Worm (Caenorhabditis elegans) whole organism, early embryonic: ENCODE data around the gene C35C5.9.

Source experiments
- F13C5.2 ChIP-seq: sonication (generic microtip); optimal IDR thresholded peaks from 2 replicates; lab custom pipeline; 2017; ENCODE audit warnings: mild to moderate bottlenecking, missing genetic modification characterization, inconsistent platforms, missing compliant biosample characterization
- aly-1 ChIP-seq: sonication (generic microtip); optimal IDR thresholded peaks from 2 replicates; lab custom pipeline; 2016; ENCODE audit warnings: missing genetic modification characterization, missing compliant biosample characterization
- ama-1 ChIP-seq: fragments of 150-350 bp; optimal IDR thresholded peaks from 2 replicates; lab custom pipeline; 2014
- ceh-13 ChIP-seq: fragments of 200-800 bp; sonication (Bioruptor generic); optimal IDR thresholded peaks from 2 replicates; lab custom pipeline; 2018; ENCODE audit warnings: mild to moderate bottlenecking, missing genetic modification characterization, missing compliant biosample characterization
- ets-7 ChIP-seq: sonication (generic microtip); optimal IDR thresholded peaks from 2 replicates; lab custom pipeline; 2016; ENCODE audit warnings: missing genotype, missing genetic modification characterization, missing compliant biosample characterization
- flt-1 ChIP-seq: fragments of 200-800 bp; sonication (Bioruptor generic); IDR thresholded peaks from 2 replicates; pipeline ENCODE4 v1.3.6; 2022; ENCODE audit warnings: missing genetic modification characterization, missing compliant biosample characterization
- hmbx-1 ChIP-seq: sonication (generic microtip); optimal IDR thresholded peaks from 2 replicates; lab custom pipeline; 2016; ENCODE audit warnings: mild to moderate bottlenecking, missing genetic modification characterization, missing compliant biosample characterization
- hnd-1 ChIP-seq: sonication (generic microtip); optimal IDR thresholded peaks from 2 replicates; lab custom pipeline; 2016; ENCODE audit warnings: missing genetic modification characterization, missing compliant biosample characterization
- pes-1 ChIP-seq: fragments of 200-800 bp; sonication (Bioruptor generic); IDR thresholded peaks from 2 replicates; pipeline ENCODE4 v1.3.6; 2022; ENCODE audit warnings: missing genetic modification reagents, missing genetic modification characterization, missing compliant biosample characterization
- scrt-1 ChIP-seq: fragments of 200-800 bp; sonication (Bioruptor generic); IDR thresholded peaks from 2 replicates; pipeline ENCODE4 v1.3.6; 2022; ENCODE audit warnings: missing genetic modification characterization, missing compliant biosample characterization
- sea-1 ChIP-seq: fragments of 200-800 bp; sonication (Bioruptor generic); conservative IDR thresholded peaks from 2 replicates; pipeline ENCODE4 v1.3.6; 2022; ENCODE audit warnings: missing genetic modification characterization, missing compliant biosample characterization
- tbx-11 ChIP-seq: fragments of 200-800 bp; sonication (Bioruptor generic); IDR thresholded peaks from 2 replicates; pipeline ENCODE4 v1.3.6; 2022; ENCODE audit warnings: missing genetic modification characterization, missing compliant biosample characterization
- tbx-37 ChIP-seq: fragments of 200-800 bp; sonication (Bioruptor generic); conservative IDR thresholded peaks from 2 replicates; pipeline ENCODE4 v1.3.6; 2022; ENCODE audit warnings: missing genetic modification reagents, missing genetic modification characterization, missing compliant biosample characterization

DNA sequence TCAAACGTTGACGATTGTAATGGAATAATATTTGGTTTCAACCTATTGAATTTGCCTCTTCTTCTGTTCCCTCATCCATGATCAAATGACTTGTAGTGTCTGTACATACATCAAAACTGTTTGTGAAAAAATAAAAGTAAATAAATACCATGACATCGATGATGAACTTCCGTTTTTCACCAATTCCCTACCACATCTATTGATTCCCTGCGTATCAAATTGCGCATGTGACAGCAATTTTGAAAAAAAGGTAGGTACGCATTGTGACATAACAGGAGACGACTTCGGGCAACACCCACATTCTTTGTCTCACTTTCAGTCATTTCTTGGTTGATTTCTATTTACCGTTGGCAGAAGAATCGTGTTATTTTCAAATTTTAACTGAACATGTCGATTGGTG is at the start of gene C35C5.9:
- TF ChIP-seq scrt-1 (GFP tag; lab: Robert Waterston, UW) (no peak), F13C5.2 (tag; lab: Kevin White, UChicago) (no peak), hnd-1 (no peak), aly-1 (no peak), ceh-13 (GFP tag; lab: Kevin White, UChicago) (no peak), ets-7 (tag; lab: Kevin White, UChicago) (no peak), sea-1 (GFP tag; lab: Robert Waterston, UW) (no peak), ama-1 (no peak), hmbx-1 (tag; lab: Kevin White, UChicago) (no peak), flt-1 (GFP tag; lab: Robert Waterston, UW) (no peak), tbx-11 (GFP tag; lab: Robert Waterston, UW) (no peak), tbx-37 (GFP tag; lab: Robert Waterston, UW) (no peak), pes-1 (GFP tag; lab: Robert Waterston, UW) (no peak)
